Worm (Caenorhabditis elegans): ENCODE data around the gene F34D10.3.

Gene F34D10.3

ce11 chrIII:3737742-3738141 is 3.7 kb downstream of the F34D10.3 start:
- TF ChIP-seq ceh-13 (GFP tag; optimal IDR thresholded peaks at IDR 0.05) (no peak), hmg-4 (GFP tag; optimal IDR thresholded peaks at IDR 0.05) (no peak), ceh-36 (tag; optimal IDR thresholded peaks at IDR 0.05) (no peak), flt-1 (GFP tag; IDR thresholded peaks at IDR 0.05) (no peak), tbx-11 (GFP tag; IDR thresholded peaks at IDR 0.05) (no peak), tra-4 (tag; optimal IDR thresholded peaks at IDR 0.05) (no peak)

- TF ChIP-seq hnd-1 (tag; optimal IDR thresholded peaks at IDR 0.05), result no peak
These were observed 4.3 kb downstream of the F34D10.3 start for ce11 chrIII:3738331-3738730.

ce11 chrIII:3742090-3742489 is 8.0 kb downstream of the F34D10.3 start:
- TF ChIP-seq hmbx-1 (tag; optimal IDR thresholded peaks at IDR 0.05), result no peak
- no peak for TF ChIP-seq pes-1 (GFP tag; IDR thresholded peaks at IDR 0.05)
- TF ChIP-seq sea-1 (GFP tag; conservative IDR thresholded peaks at IDR 0.05), result no peak
- no peak for TF ChIP-seq hmg-4 (GFP tag; optimal IDR thresholded peaks at IDR 0.05)
- no peak for TF ChIP-seq F13C5.2 (tag; optimal IDR thresholded peaks at IDR 0.05)
- TF ChIP-seq flt-1 (GFP tag; IDR thresholded peaks at IDR 0.05), result no peak
- TF ChIP-seq tbx-11 (GFP tag; IDR thresholded peaks at IDR 0.05), result no peak
- no peak for TF ChIP-seq tra-4 (tag; optimal IDR thresholded peaks at IDR 0.05)
- no peak for TF ChIP-seq aly-1 (tag; optimal IDR thresholded peaks at IDR 0.05)
- no peak for TF ChIP-seq ama-1 (optimal IDR thresholded peaks at IDR 0.05)
- TF ChIP-seq hnd-1 (tag; optimal IDR thresholded peaks at IDR 0.05), result no peak

ce11 chrIII:3743367-3743766 is 9.3 kb downstream of the F34D10.3 start:
- TF ChIP-seq B0310.2 (tag; optimal IDR thresholded peaks at IDR 0.05) (no peak), sea-1 (GFP tag; conservative IDR thresholded peaks at IDR 0.05) (no peak), scrt-1 (GFP tag; IDR thresholded peaks at IDR 0.05) (no peak)

- TF ChIP-seq hmg-4 (GFP tag; optimal IDR thresholded peaks at IDR 0.05) (no peak), scrt-1 (GFP tag; IDR thresholded peaks at IDR 0.05) (no peak), sea-1 (GFP tag; conservative IDR thresholded peaks at IDR 0.05) (no peak), aly-1 (tag; optimal IDR thresholded peaks at IDR 0.05) (no peak), ceh-13 (GFP tag; optimal IDR thresholded peaks at IDR 0.05) (no peak), pes-1 (GFP tag; IDR thresholded peaks at IDR 0.05) (no peak), flt-1 (GFP tag; IDR thresholded peaks at IDR 0.05) (no peak), ama-1 (optimal IDR thresholded peaks at IDR 0.05) (no peak), B0310.2 (tag; optimal IDR thresholded peaks at IDR 0.05) (no peak), tbx-11 (GFP tag; IDR thresholded peaks at IDR 0.05) (no peak)
These were observed 11.1 kb downstream of the F34D10.3 start, which contains the start of gene lin-48 for ce11 chrIII:3745138-3745537. lin-48 (plus strand) TSS chrIII:3745438.

- no peak for TF ChIP-seq hnd-1 (tag; optimal IDR thresholded peaks at IDR 0.05)
These were observed 25.3 kb downstream of the F34D10.3 start, which contains the start of gene arcp-1 for ce11 chrIII:3759312-3759711. arcp-1 (minus strand) TSS chrIII:3759412.

- TF ChIP-seq pes-1 (GFP tag; IDR thresholded peaks at IDR 0.05) (no peak), aly-1 (tag; optimal IDR thresholded peaks at IDR 0.05) (no peak), hmg-4 (GFP tag; optimal IDR thresholded peaks at IDR 0.05) (no peak), tbx-11 (GFP tag; IDR thresholded peaks at IDR 0.05) (no peak), tbx-37 (GFP tag; conservative IDR thresholded peaks at IDR 0.05) (no peak), B0310.2 (tag; optimal IDR thresholded peaks at IDR 0.05) (no peak), ceh-36 (tag; optimal IDR thresholded peaks at IDR 0.05) (no peak), ama-1 (optimal IDR thresholded peaks at IDR 0.05) (no peak), ets-7 (tag; optimal IDR thresholded peaks at IDR 0.05) (no peak), tra-4 (tag; optimal IDR thresholded peaks at IDR 0.05) (no peak), scrt-1 (GFP tag; IDR thresholded peaks at IDR 0.05) (no peak), flt-1 (GFP tag; IDR thresholded peaks at IDR 0.05) (no peak), hnd-1 (tag; optimal IDR thresholded peaks at IDR 0.05) (no peak), hmbx-1 (tag; optimal IDR thresholded peaks at IDR 0.05) (no peak)
These were observed 30.0 kb downstream of the F34D10.3 start for ce11 chrIII:3764043-3764442.

- TF ChIP-seq F13C5.2 (tag; optimal IDR thresholded peaks at IDR 0.05) (no peak), ets-7 (tag; optimal IDR thresholded peaks at IDR 0.05) (no peak), ama-1 (optimal IDR thresholded peaks at IDR 0.05) (no peak), tbx-37 (GFP tag; conservative IDR thresholded peaks at IDR 0.05) (no peak), tbx-11 (GFP tag; IDR thresholded peaks at IDR 0.05) (no peak), hnd-1 (tag; optimal IDR thresholded peaks at IDR 0.05) (no peak), pes-1 (GFP tag; IDR thresholded peaks at IDR 0.05) (no peak), hmbx-1 (tag; optimal IDR thresholded peaks at IDR 0.05) (no peak), ceh-36 (tag; optimal IDR thresholded peaks at IDR 0.05) (no peak), hmg-4 (GFP tag; optimal IDR thresholded peaks at IDR 0.05) (no peak), scrt-1 (GFP tag; IDR thresholded peaks at IDR 0.05) (no peak), tra-4 (tag; optimal IDR thresholded peaks at IDR 0.05) (no peak), B0310.2 (tag; optimal IDR thresholded peaks at IDR 0.05) (no peak), ceh-13 (GFP tag; optimal IDR thresholded peaks at IDR 0.05) (no peak), aly-1 (tag; optimal IDR thresholded peaks at IDR 0.05) (no peak), flt-1 (GFP tag; IDR thresholded peaks at IDR 0.05) (no peak), sea-1 (GFP tag; conservative IDR thresholded peaks at IDR 0.05) (no peak)
These were observed 30.5 kb downstream of the F34D10.3 start for ce11 chrIII:3764584-3764983.

ce11 chrIII:3765460-3765859 is 31.4 kb downstream of the F34D10.3 start, which contains the start of gene C44F1.1:
C44F1.1 (minus strand) TSS chrIII:3765560.
- no peak for TF ChIP-seq flt-1 (GFP tag; IDR thresholded peaks at IDR 0.05)
- TF ChIP-seq F13C5.2 (tag; optimal IDR thresholded peaks at IDR 0.05), result no peak
- TF ChIP-seq ets-7 (tag; optimal IDR thresholded peaks at IDR 0.05), result no peak
